Worm (Caenorhabditis elegans) whole organism, young adult: Measurements from ENCODE around the gene C14C10.10.

ENCODE experiments used
- Y95B8A.8 ChIP-seq: fragments of 200-800 bp; sonication (Bioruptor generic); IDR thresholded peaks from 2 replicates; pipeline ENCODE4 v1.3.6; 2022; ENCODE audit warnings: missing genetic modification reagents, missing genetic modification characterization, missing compliant biosample characterization
- ceh-100 ChIP-seq: fragments of 200-800 bp; sonication (Bioruptor generic); IDR thresholded peaks from 2 replicates; pipeline ENCODE4 v1.3.6; 2022; ENCODE audit warnings: missing genetic modification reagents, missing genetic modification characterization, missing compliant biosample characterization
- madf-3 ChIP-seq: fragments of 200-800 bp; sonication (Bioruptor generic); IDR thresholded peaks from 2 replicates; pipeline ENCODE4 v1.3.6; 2022; ENCODE audit warnings: missing genetic modification reagents, missing genetic modification characterization, missing compliant biosample characterization
- unc-62 ChIP-seq: fragments of 150-350 bp; optimal IDR thresholded peaks from 2 replicates; lab custom pipeline; 2014; ENCODE audit warnings: missing biosample characterization, missing genetic modification reagents, missing genetic modification characterization
- xnd-1 ChIP-seq: sonication (generic microtip); optimal IDR thresholded peaks from 2 replicates; lab custom pipeline; 2016; ENCODE audit warnings: missing genotype, missing genetic modification reagents, missing genetic modification characterization, missing compliant biosample characterization
- ztf-6 ChIP-seq: fragments of 200-800 bp; sonication (Bioruptor generic); IDR thresholded peaks from 2 replicates; pipeline ENCODE4 v1.3.6; 2022; ENCODE audit warnings: missing genetic modification reagents, missing genetic modification characterization, missing compliant biosample characterization

DNA sequence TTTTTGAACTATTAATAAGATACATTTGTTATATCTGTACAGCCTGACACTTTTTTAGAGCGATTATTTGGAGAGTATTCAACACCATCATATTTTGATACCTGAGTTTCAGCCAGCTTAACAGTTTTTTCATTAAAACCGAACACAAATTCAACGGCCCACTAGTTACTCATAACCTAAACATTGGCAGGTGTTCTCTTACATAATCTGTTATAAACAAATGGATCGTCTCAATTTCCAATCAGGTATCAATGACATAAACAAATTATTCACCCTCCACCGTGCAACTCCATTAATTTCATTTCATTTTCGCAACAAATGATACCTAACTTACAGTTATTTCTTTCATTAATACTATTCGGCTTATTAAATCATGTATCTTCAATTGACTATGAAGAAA, 12.1 kb upstream of the C14C10.10 start, which contains the start of gene cubn-1:
- TF ChIP-seq unc-62 (no peak), madf-3 (GFP tag; lab: Robert Waterston, UW) (no peak), ceh-100 (GFP tag; lab: Robert Waterston, UW) (no peak), ztf-6 (no peak), Y95B8A.8 (GFP tag; lab: Robert Waterston, UW) (no peak), xnd-1 (tag; lab: Kevin White, UChicago) (no peak)
